Worm (Caenorhabditis elegans) whole organism, L1 larva: ENCODE results near the gene F40F8.3.

Source experiments
- efl-3 ChIP-seq: fragments of 200-800 bp; sonication (Bioruptor generic); optimal IDR thresholded peaks from 2 replicates; lab custom pipeline; 2018; ENCODE audit warnings: mild to moderate bottlenecking, missing genetic modification characterization, missing compliant biosample characterization
- lin-39 ChIP-seq: fragments of 150-350 bp; optimal IDR thresholded peaks from 2 replicates; lab custom pipeline; 2014; ENCODE audit warnings: missing biosample characterization, missing genetic modification reagents, missing genetic modification characterization
- mab-9 ChIP-seq: fragments of 200-800 bp; sonication (Bioruptor generic); IDR thresholded peaks from 2 replicates; pipeline ENCODE4 v1.3.6; 2022; ENCODE audit warnings: missing genetic modification reagents, missing genetic modification characterization, missing compliant biosample characterization
- nhr-12 ChIP-seq: sonication (generic microtip); optimal IDR thresholded peaks from 2 replicates; lab custom pipeline; 2017; ENCODE audit warnings: missing biosample characterization, missing genetic modification characterization
- pag-3 ChIP-seq: sonication (generic microtip); optimal IDR thresholded peaks from 2 replicates; lab custom pipeline; 2017; ENCODE audit warnings: missing genetic modification characterization, mild to moderate bottlenecking, missing compliant biosample characterization, antibody characterized with exemption, borderline replicate concordance; ENCODE audit not compliant: insufficient read depth
- pqm-1 ChIP-seq: sonication (generic microtip); optimal IDR thresholded peaks from 3 replicates; lab custom pipeline; 2017; ENCODE audit warnings: missing biosample characterization, missing genetic modification characterization
- unc-62 ChIP-seq: fragments of 150-350 bp; optimal IDR thresholded peaks from 2 replicates; lab custom pipeline; 2014; ENCODE audit warnings: missing biosample characterization, missing genetic modification reagents, missing genetic modification characterization
- unc-86 ChIP-seq: sonication (generic microtip); optimal IDR thresholded peaks from 2 replicates; lab custom pipeline; 2016; ENCODE audit warnings: missing genetic modification characterization, missing compliant biosample characterization

DNA sequence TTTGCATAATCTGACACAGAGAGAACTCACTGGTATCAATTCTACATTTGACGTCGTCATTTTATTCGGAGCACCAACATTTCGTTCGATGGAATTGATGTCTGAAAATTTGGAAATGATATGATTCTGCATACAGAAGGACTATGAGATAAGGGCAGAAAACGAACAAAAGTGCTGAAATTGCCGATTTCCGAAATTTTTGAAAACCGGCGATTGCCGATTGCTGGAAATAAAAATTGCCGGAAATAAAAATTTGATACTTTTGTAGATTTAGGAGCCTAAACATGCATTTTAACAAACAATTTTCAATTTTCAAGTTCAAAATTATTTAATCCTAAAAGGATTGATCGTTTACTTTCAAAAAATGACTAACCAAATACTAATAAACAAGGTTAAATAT is 39.7 kb upstream of the F40F8.3 start, which contains the start of gene unc-53:
- TF ChIP-seq mab-9 (GFP tag; lab: Robert Waterston, UW) (no peak), efl-3 (GFP tag; lab: Kevin White, UChicago) (no peak), lin-39 (tag; lab: Kevin White, UChicago) (no peak), unc-86 (tag; lab: Kevin White, UChicago) (no peak), nhr-12 (tag; lab: Kevin White, UChicago) (no peak), unc-62 (GFP tag; lab: Kevin White, UChicago) (no peak), pqm-1 (no peak), pag-3 (tag; lab: Kevin White, UChicago) (no peak)
